Fruit fly (Drosophila melanogaster): Measurements from ENCODE around the gene Arfrp1.

Arfrp1 gene

DNA sequence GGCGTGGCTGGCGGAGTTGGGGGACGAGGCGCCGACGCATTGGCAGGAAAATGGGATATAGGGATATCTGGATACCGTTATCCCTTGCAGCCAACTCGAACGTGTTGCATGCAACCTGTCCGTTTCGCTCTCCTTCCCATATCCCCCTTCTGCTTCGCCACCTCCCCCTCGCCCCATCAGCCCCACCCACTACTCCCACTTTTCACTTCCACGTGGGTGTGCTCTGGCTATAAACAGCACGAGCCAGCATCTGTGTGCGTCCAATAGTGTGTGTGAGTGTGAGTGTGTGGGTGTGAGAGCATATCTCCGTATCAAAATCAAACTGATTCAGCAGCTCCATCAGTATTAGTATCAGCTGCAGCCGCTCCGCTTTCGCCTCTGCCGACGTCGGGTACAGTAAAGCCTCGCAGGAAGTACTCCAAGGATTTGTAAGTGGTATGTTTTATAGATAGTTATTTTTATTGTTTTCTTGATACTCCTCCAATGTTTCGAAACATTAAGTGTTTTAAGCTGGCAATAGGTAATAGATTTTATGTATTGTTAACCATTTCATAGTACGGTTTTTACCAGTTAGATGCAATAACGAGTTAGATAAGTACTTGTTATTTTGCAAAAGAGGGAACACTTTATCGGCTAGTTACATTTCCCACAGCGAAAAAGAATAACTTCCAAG is 12.2 kb downstream of the Arfrp1 start (continued):
- TF ChIP-seq trem (tag; optimal IDR thresholded peaks at IDR 0.05) (peak; percentile 29), CG13296 (GFP tag; optimal IDR thresholded peaks at IDR 0.05) (peak; percentile 46), schlank (tag; optimal IDR thresholded peaks at IDR 0.05) (no peak), CG1792 (GFP tag; optimal IDR thresholded peaks at IDR 0.05) (peak; percentile 14), seq (GFP tag; IDR thresholded peaks at IDR 0.05) (no peak), CG15011 (GFP tag; optimal IDR thresholded peaks at IDR 0.05) (peak; percentile 10), exex (tag; optimal IDR thresholded peaks at IDR 0.05) (no peak), ci (GFP tag; IDR thresholded peaks at IDR 0.05) (peak; percentile 49; the same call in 1 of the 3 replicates), Antp (GFP tag; optimal IDR thresholded peaks at IDR 0.05) (peak; percentile 12), CG2120 (GFP tag; optimal IDR thresholded peaks at IDR 0.05) (no peak), ewg (GFP tag; optimal IDR thresholded peaks at IDR 0.05) (peak; percentile 1), NC2α (GFP tag; optimal IDR thresholded peaks at IDR 0.05) (no peak), CG3065 (GFP tag; optimal IDR thresholded peaks at IDR 0.05) (no peak), H15 (GFP tag; IDR thresholded peaks at IDR 0.05) (no peak), emc (GFP tag; optimal IDR thresholded peaks at IDR 0.05) (no peak), CG8765 (GFP tag; IDR thresholded peaks at IDR 0.05) (no peak), chif (GFP tag; optimal IDR thresholded peaks at IDR 0.05) (peak in 1 of 2 experiments; percentile 6), esg (GFP tag; conservative IDR thresholded peaks at IDR 0.05) (0 out of 2 replicates have a peak, but pooled peaks have one; percentile 9), bsh (GFP tag; optimal IDR thresholded peaks at IDR 0.05) (peak; percentile 18 to 64), stwl (tag; optimal IDR thresholded peaks at IDR 0.05) (no peak), eve (GFP tag; optimal IDR thresholded peaks at IDR 0.05) (no peak), CG3838 (GFP tag; optimal IDR thresholded peaks at IDR 0.05) (no peak), tap (tag; optimal IDR thresholded peaks at IDR 0.05) (peak; percentile 69), CG18476 (GFP tag; optimal IDR thresholded peaks at IDR 0.05) (no peak), ttk (GFP tag; IDR thresholded peaks at IDR 0.05) (no peak), jing (GFP tag; optimal IDR thresholded peaks at IDR 0.05) (no peak), CG10274 (GFP tag; optimal IDR thresholded peaks at IDR 0.05) (peak; percentile 20), Sry-β (GFP tag; optimal IDR thresholded peaks at IDR 0.05) (no peak), CG14050 (GFP tag; IDR thresholded peaks at IDR 0.05) (no peak), wdn (GFP tag; IDR thresholded peaks at IDR 0.05) (no peak), ara (GFP tag; IDR thresholded peaks at IDR 0.05) (no peak), lilli (GFP tag; optimal IDR thresholded peaks at IDR 0.05) (peak; percentile 32), CG2199 (GFP tag; IDR thresholded peaks at IDR 0.05) (no peak), HmgZ (tag; optimal IDR thresholded peaks at IDR 0.05) (no peak), Sry-δ (GFP tag; optimal IDR thresholded peaks at IDR 0.05) (peak; percentile 2), Chrac-16 (GFP tag; optimal IDR thresholded peaks at IDR 0.05) (no peak), sd (tag; optimal IDR thresholded peaks at IDR 0.05) (no peak), CG10654 (GFP tag; optimal IDR thresholded peaks at IDR 0.05) (no peak), kay (GFP tag; optimal IDR thresholded peaks at IDR 0.05) (no peak), dpn (GFP tag; optimal IDR thresholded peaks at IDR 0.05) (peak in 1 of 2 experiments; percentile 35), CG6854 (GFP tag; optimal IDR thresholded peaks at IDR 0.05) (peak; percentile 30), Asciz (GFP tag; optimal IDR thresholded peaks at IDR 0.05) (peak; percentile 22), abd-A (tag; optimal IDR thresholded peaks at IDR 0.05) (peak; percentile 72), CG9817 (tag; optimal IDR thresholded peaks at IDR 0.05) (no peak), nerfin-2 (GFP tag; IDR thresholded peaks at IDR 0.05; ENCODE audit: partially characterized antibody) (no peak), Sox100B (GFP tag; optimal IDR thresholded peaks at IDR 0.05) (peak; percentile 55), CG4854 (GFP tag; optimal IDR thresholded peaks at IDR 0.05) (no peak), Ptx1 (GFP tag; IDR thresholded peaks at IDR 0.05) (peak; percentile 53), cato (GFP tag; optimal IDR thresholded peaks at IDR 0.05; ENCODE audit: borderline replicate concordance) (no peak), mam (GFP tag; optimal IDR thresholded peaks at IDR 0.05) (no peak)

Measured in whole organism, embryonic.